Worm (Caenorhabditis elegans) whole organism, L1 larva: ENCODE data around the gene R151.1.

Source experiments
- C16A3.4 ChIP-seq: fragments of 150-350 bp; optimal IDR thresholded peaks from 2 replicates; lab custom pipeline; 2014; ENCODE audit warnings: missing biosample characterization, missing genetic modification characterization
- C34B4.2 ChIP-seq: sonication (generic microtip); optimal IDR thresholded peaks from 2 replicates; lab custom pipeline; 2017; ENCODE audit warnings: mild to moderate bottlenecking, missing genetic modification characterization, missing compliant biosample characterization
- alr-1 ChIP-seq: fragments of 200-800 bp; sonication (Bioruptor generic); optimal IDR thresholded peaks from 2 replicates; lab custom pipeline; 2018; ENCODE audit warnings: borderline replicate concordance, mild to moderate bottlenecking, missing genetic modification characterization, missing compliant biosample characterization
- ceh-8 ChIP-seq: fragments of 200-800 bp; sonication (Bioruptor generic); optimal IDR thresholded peaks from 2 replicates; lab custom pipeline; 2018; ENCODE audit warnings: mild to moderate bottlenecking, missing genetic modification characterization, moderate library complexity, missing compliant biosample characterization
- ceh-90 ChIP-seq: sonication (generic microtip); optimal IDR thresholded peaks from 2 replicates; lab custom pipeline; 2016; ENCODE audit warnings: missing genetic modification characterization, missing compliant biosample characterization
- dsc-1 ChIP-seq: sonication (generic microtip); optimal IDR thresholded peaks from 2 replicates; lab custom pipeline; 2016; ENCODE audit warnings: mild to moderate bottlenecking, missing genetic modification characterization, missing compliant biosample characterization
- efl-1 ChIP-seq, 4 experiments: fragments of 150-350 bp; optimal IDR thresholded peaks in 3 of 4; peaks in 1 of 4; 1 replicate in 1 of 4; 2 replicates in 3 of 4; lab custom pipeline; 2014; ENCODE audit warnings: missing biosample characterization in 2 of 4, missing genetic modification characterization in 2 of 4, missing genetic modification reagents in 2 of 4
- efl-3 ChIP-seq: fragments of 200-800 bp; sonication (Bioruptor generic); optimal IDR thresholded peaks from 2 replicates; lab custom pipeline; 2018; ENCODE audit warnings: mild to moderate bottlenecking, missing genetic modification characterization, missing compliant biosample characterization
- elt-2 ChIP-seq: sonication (generic microtip); optimal IDR thresholded peaks from 2 replicates; lab custom pipeline; 2016; ENCODE audit warnings: missing genetic modification characterization, mild to moderate bottlenecking, inconsistent platforms, missing compliant biosample characterization, missing genetic modification reagents
- grh-1 ChIP-seq: fragments of 200-800 bp; sonication (Bioruptor generic); IDR thresholded peaks from 2 replicates; pipeline ENCODE4 v1.3.6; 2022; ENCODE audit warnings: missing genetic modification reagents, missing genetic modification characterization, missing compliant biosample characterization
- hlh-17 ChIP-seq: fragments of 200-800 bp; sonication (Bioruptor generic); optimal IDR thresholded peaks from 2 replicates; lab custom pipeline; 2018; ENCODE audit warnings: missing genetic modification characterization, mild to moderate bottlenecking, missing compliant biosample characterization, moderate library complexity, borderline replicate concordance
- hlh-4 ChIP-seq: sonication (generic microtip); optimal IDR thresholded peaks from 2 replicates; lab custom pipeline; 2016; ENCODE audit warnings: mild to moderate bottlenecking, missing genetic modification characterization, missing compliant biosample characterization
- jun-1 ChIP-seq: fragments of 150-350 bp; optimal IDR thresholded peaks from 2 replicates; lab custom pipeline; 2014; ENCODE audit warnings: missing biosample characterization, missing genetic modification reagents, missing genetic modification characterization
- lin-14 ChIP-seq: fragments of 200-800 bp; sonication (Bioruptor generic); optimal IDR thresholded peaks from 2 replicates; lab custom pipeline; 2018; ENCODE audit warnings: mild to moderate bottlenecking, missing genetic modification characterization, moderate library complexity, missing compliant biosample characterization
- lin-39 ChIP-seq: fragments of 150-350 bp; optimal IDR thresholded peaks from 2 replicates; lab custom pipeline; 2014; ENCODE audit warnings: missing biosample characterization, missing genetic modification reagents, missing genetic modification characterization
- lir-3 ChIP-seq: sonication (generic microtip); optimal IDR thresholded peaks from 2 replicates; lab custom pipeline; 2016; ENCODE audit warnings: mild to moderate bottlenecking, missing genetic modification characterization, moderate library complexity, missing compliant biosample characterization; ENCODE audit not compliant: poor library complexity
- lsy-2 ChIP-seq, 2 experiments: fragments of 150-350 bp; optimal IDR thresholded peaks; 2 replicates each; lab custom pipeline; 2014; ENCODE audit warnings: missing biosample characterization in 2 of 2, missing genetic modification characterization in 2 of 2
- mab-9 ChIP-seq: fragments of 200-800 bp; sonication (Bioruptor generic); IDR thresholded peaks from 2 replicates; pipeline ENCODE4 v1.3.6; 2022; ENCODE audit warnings: missing genetic modification reagents, missing genetic modification characterization, missing compliant biosample characterization
- mef-2 ChIP-seq: fragments of 150-350 bp; optimal IDR thresholded peaks from 2 replicates; lab custom pipeline; 2014; ENCODE audit warnings: missing biosample characterization, missing genetic modification characterization
- mep-1 ChIP-seq: fragments of 150-350 bp; optimal IDR thresholded peaks from 2 replicates; lab custom pipeline; 2014; ENCODE audit warnings: missing biosample characterization, missing genetic modification characterization
- nhr-12 ChIP-seq: sonication (generic microtip); optimal IDR thresholded peaks from 2 replicates; lab custom pipeline; 2017; ENCODE audit warnings: missing biosample characterization, missing genetic modification characterization
- nhr-20 ChIP-seq: sonication (generic microtip); optimal IDR thresholded peaks from 2 replicates; lab custom pipeline; 2016; ENCODE audit warnings: mild to moderate bottlenecking, missing genetic modification characterization, missing compliant biosample characterization
- nhr-28 ChIP-seq: fragments of 150-350 bp; optimal IDR thresholded peaks from 2 replicates; lab custom pipeline; 2014; ENCODE audit warnings: missing biosample characterization, missing genetic modification characterization
- nhr-71 ChIP-seq: sonication (generic microtip); optimal IDR thresholded peaks from 2 replicates; lab custom pipeline; 2016; ENCODE audit warnings: mild to moderate bottlenecking, missing genetic modification characterization, moderate library complexity, missing compliant biosample characterization
- nhr-77 ChIP-seq: fragments of 150-350 bp; optimal IDR thresholded peaks from 2 replicates; lab custom pipeline; 2014; ENCODE audit warnings: missing biosample characterization, missing genetic modification characterization
- nhr-85 ChIP-seq: sonication (generic microtip); peaks from one replicate; lab custom pipeline; 2016; ENCODE audit warnings: missing genetic modification characterization, inconsistent platforms, missing compliant biosample characterization
- pag-3 ChIP-seq: sonication (generic microtip); optimal IDR thresholded peaks from 2 replicates; lab custom pipeline; 2017; ENCODE audit warnings: missing genetic modification characterization, mild to moderate bottlenecking, missing compliant biosample characterization, antibody characterized with exemption, borderline replicate concordance; ENCODE audit not compliant: insufficient read depth
- rnt-1 ChIP-seq: sonication (generic microtip); optimal IDR thresholded peaks from 2 replicates; lab custom pipeline; 2016; ENCODE audit warnings: mild to moderate bottlenecking, missing genetic modification characterization, moderate library complexity, missing compliant biosample characterization
- skn-1 ChIP-seq: fragments of 150-350 bp; optimal IDR thresholded peaks from 2 replicates; lab custom pipeline; 2014; ENCODE audit warnings: missing biosample characterization, missing genetic modification characterization
- sup-37 ChIP-seq: fragments of 200-800 bp; sonication (Bioruptor generic); optimal IDR thresholded peaks from 2 replicates; lab custom pipeline; 2018; ENCODE audit warnings: mild to moderate bottlenecking, missing genetic modification characterization, missing compliant biosample characterization
- swsn-7 ChIP-seq: sonication (generic microtip); optimal IDR thresholded peaks from 2 replicates; lab custom pipeline; 2016; ENCODE audit warnings: missing genetic modification characterization, missing compliant biosample characterization
- unc-86 ChIP-seq: sonication (generic microtip); optimal IDR thresholded peaks from 2 replicates; lab custom pipeline; 2016; ENCODE audit warnings: missing genetic modification characterization, missing compliant biosample characterization
- xbp-1 ChIP-seq: sonication (generic microtip); optimal IDR thresholded peaks from 2 replicates; lab custom pipeline; 2016; ENCODE audit warnings: missing genetic modification characterization, missing compliant biosample characterization
- ztf-11 ChIP-seq, 2 experiments: sonication (generic microtip); optimal IDR thresholded peaks; 2 replicates each; lab custom pipeline; 2016 to 2017; ENCODE audit warnings: missing genetic modification characterization in 2 of 2, missing biosample characterization in 1 of 2, missing compliant biosample characterization in 1 of 2
- ztf-4 ChIP-seq: fragments of 150-350 bp; optimal IDR thresholded peaks from 2 replicates; lab custom pipeline; 2014; ENCODE audit warnings: missing biosample characterization, missing genetic modification characterization

The R151.1 gene

ce11 chrIII:7216924-7217521 is 697 bp downstream of the R151.1 start (continued):
- TF ChIP-seq nhr-77 (tag; lab: Kevin White, UChicago) (no peak), xbp-1 (tag; lab: Kevin White, UChicago) (peak; percentile 34), pag-3 (tag; lab: Kevin White, UChicago) (no peak), efl-1 (optimal IDR thresholded peaks at IDR 0.05; lab: Kevin White, UChicago) (peak; percentile 22 to 52), efl-1 (GFP tag; optimal IDR thresholded peaks at IDR 0.05 in 1 of 2; lab: Kevin White, UChicago) (peak; percentile 23 to 81), ceh-90 (tag; lab: Kevin White, UChicago) (no peak), nhr-20 (tag; lab: Kevin White, UChicago) (peak; percentile 77), lir-3 (peak; percentile 31), elt-2 (tag; lab: Kevin White, UChicago) (no peak), ztf-4 (tag; lab: Kevin White, UChicago) (peak; percentile 71), hlh-4 (no peak)

- TF ChIP-seq nhr-28 (tag; lab: Kevin White, UChicago), result no peak
- TF ChIP-seq nhr-71 (tag; lab: Kevin White, UChicago), result peak; percentile 17
- TF ChIP-seq, all 84 proteins: peak for 1
Observed at ce11 chrIII:7221103-7221502, 4.8 kb downstream of the R151.1 start.

- TF ChIP-seq ceh-8 (no peak), xbp-1 (tag; lab: Kevin White, UChicago) (no peak), ztf-11 (tag; optimal IDR thresholded peaks at IDR 0.05; lab: Kevin White, UChicago) (no peak), jun-1 (tag; lab: Kevin White, UChicago) (no peak), hlh-17 (no peak), swsn-7 (tag; lab: Kevin White, UChicago) (no peak), C34B4.2 (tag; lab: Kevin White, UChicago) (no peak), efl-3 (GFP tag; lab: Kevin White, UChicago) (no peak), mep-1 (tag; lab: Kevin White, UChicago) (no peak), alr-1 (tag; lab: Kevin White, UChicago) (no peak), lir-3 (no peak), lin-39 (tag; lab: Kevin White, UChicago) (no peak), unc-86 (tag; lab: Kevin White, UChicago) (no peak), C16A3.4 (tag; lab: Kevin White, UChicago) (no peak), rnt-1 (tag; lab: Kevin White, UChicago) (no peak), hlh-4 (no peak), mab-9 (no peak), nhr-12 (no peak)
Observed at ce11 chrIII:7223029-7223428, 6.7 kb downstream of the R151.1 start, which contains the start of gene der-2. der-2 (minus strand) TSS chrIII:7223129.

- TF ChIP-seq skn-1 (tag; lab: Kevin White, UChicago), result no peak
- TF ChIP-seq dsc-1 (tag; lab: Kevin White, UChicago), result no peak
- no peak for TF ChIP-seq ceh-90 (tag; lab: Kevin White, UChicago)
- TF ChIP-seq lsy-2 (tag; optimal IDR thresholded peaks at IDR 0.05; lab: Kevin White, UChicago), result no peak
- no peak for TF ChIP-seq elt-2 (tag; lab: Kevin White, UChicago)
- TF ChIP-seq nhr-20 (tag; lab: Kevin White, UChicago), result no peak
- no peak for TF ChIP-seq lin-14 (GFP tag; lab: Kevin White, UChicago)
- no peak for TF ChIP-seq grh-1 (GFP tag; lab: Robert Waterston, UW)
- TF ChIP-seq nhr-85 (tag; lab: Kevin White, UChicago), result no peak
- no peak for TF ChIP-seq mef-2
- no peak for TF ChIP-seq sup-37
- TF ChIP-seq, all 84 proteins: peak for 0
Observed at ce11 chrIII:7226607-7227006, 10.3 kb downstream of the R151.1 start, which contains the start of gene hsp-75. hsp-75 (minus strand) TSS chrIII:7226707.
